Fruit fly (Drosophila melanogaster) whole organism, prepupa: Measurements from ENCODE around the gene Imp.

ENCODE experiments used
- CG11294 ChIP-seq: fragments of 200-800 bp; sonication (Bioruptor generic); IDR thresholded peaks from 2 replicates; pipeline ENCODE4 v1.3.6; 2022; ENCODE audit warnings: missing biosample characterization, missing genetic modification characterization
- CG11902 ChIP-seq: fragments of 200-800 bp; sonication (Bioruptor generic); optimal IDR thresholded peaks from 3 replicates; lab custom pipeline; 2016; ENCODE audit warnings: missing biosample characterization, missing genetic modification characterization
- CG3032 ChIP-seq: fragments of 200-800 bp; optimal IDR thresholded peaks from 2 replicates; lab custom pipeline; 2019; ENCODE audit warnings: missing biosample characterization, mild to moderate bottlenecking, missing genetic modification characterization, moderate library complexity
- CG31627 ChIP-seq: fragments of 200-800 bp; sonication (Bioruptor generic); optimal IDR thresholded peaks from 3 replicates; lab custom pipeline; 2016; ENCODE audit warnings: missing biosample characterization, missing genetic modification characterization
- CG32006 ChIP-seq: fragments of 200-800 bp; sonication (Bioruptor generic); optimal IDR thresholded peaks from 3 replicates; lab custom pipeline; 2017; ENCODE audit warnings: missing biosample characterization, mild to moderate bottlenecking, missing genetic modification characterization
- CG6163 ChIP-seq: fragments of 200-800 bp; sonication (Bioruptor generic); IDR thresholded peaks from 3 replicates; pipeline ENCODE4 v1.3.6; 2022; ENCODE audit warnings: missing biosample characterization, missing genetic modification characterization
- CG6276 ChIP-seq: fragments of 200-800 bp; sonication (Bioruptor generic); optimal IDR thresholded peaks from 2 replicates; lab custom pipeline; 2017; ENCODE audit warnings: missing biosample characterization, mild to moderate bottlenecking, missing genetic modification characterization
- CG7368 ChIP-seq: fragments of 200-800 bp; sonication (Bioruptor generic); optimal IDR thresholded peaks from 3 replicates; lab custom pipeline; 2016; ENCODE audit warnings: missing biosample characterization, missing genetic modification characterization
- CG8119 ChIP-seq: fragments of 200-800 bp; sonication (Bioruptor generic); IDR thresholded peaks from 3 replicates; pipeline ENCODE4 v1.3.6; 2022; ENCODE audit warnings: missing biosample characterization, missing genetic modification characterization
- CG8319 ChIP-seq: fragments of 200-800 bp; sonication (Bioruptor generic); optimal IDR thresholded peaks from 3 replicates; lab custom pipeline; 2016; ENCODE audit warnings: missing biosample characterization, missing genetic modification characterization
- CG8632 ChIP-seq: fragments of 200-800 bp; sonication (Bioruptor generic); optimal IDR thresholded peaks from 3 replicates; lab custom pipeline; 2016; ENCODE audit warnings: missing biosample characterization, missing genetic modification characterization
- Eip78C ChIP-seq: fragments of 200-800 bp; sonication (Bioruptor generic); peaks from one replicate; lab custom pipeline; 2016; ENCODE audit warnings: missing biosample characterization, missing genetic modification characterization
- Ets21C ChIP-seq: fragments of 200-800 bp; sonication (Bioruptor generic); optimal IDR thresholded peaks from 3 replicates; lab custom pipeline; 2016; ENCODE audit warnings: missing biosample characterization, missing genetic modification characterization
- Ets96B ChIP-seq: fragments of 200-800 bp; optimal IDR thresholded peaks from 2 replicates; lab custom pipeline; 2019; ENCODE audit warnings: missing biosample characterization, mild to moderate bottlenecking, missing genetic modification characterization, moderate library complexity
- Gug ChIP-seq: fragments of 200-800 bp; sonication (Bioruptor generic); IDR thresholded peaks from 2 replicates; pipeline ENCODE4 v1.3.6; 2022; ENCODE audit warnings: missing biosample characterization, missing genetic modification characterization
- Hr39 ChIP-seq: fragments of 200-800 bp; sonication (Bioruptor generic); optimal IDR thresholded peaks from 2 replicates; lab custom pipeline; 2016; ENCODE audit warnings: missing biosample characterization, missing genetic modification characterization
- Hr4 ChIP-seq: fragments of 200-800 bp; sonication (Bioruptor generic); optimal IDR thresholded peaks from 3 replicates; lab custom pipeline; 2016; ENCODE audit warnings: missing biosample characterization, missing genetic modification characterization
- Met ChIP-seq: fragments of 200-800 bp; sonication (Bioruptor generic); optimal IDR thresholded peaks from 3 replicates; lab custom pipeline; 2016; ENCODE audit warnings: missing biosample characterization, missing genetic modification characterization
- OdsH ChIP-seq: fragments of 200-800 bp; sonication (Bioruptor generic); optimal IDR thresholded peaks from 3 replicates; lab custom pipeline; 2016; ENCODE audit warnings: missing biosample characterization, missing genetic modification characterization
- Smox ChIP-seq: fragments of 200-800 bp; sonication (Bioruptor generic); optimal IDR thresholded peaks from 3 replicates; lab custom pipeline; 2016; ENCODE audit warnings: missing biosample characterization, missing genetic modification characterization
- achi ChIP-seq: fragments of 200-800 bp; sonication (Bioruptor generic); optimal IDR thresholded peaks from 3 replicates; lab custom pipeline; 2016; ENCODE audit warnings: missing biosample characterization, missing genetic modification characterization
- acj6 ChIP-seq: fragments of 200-800 bp; sonication (Bioruptor generic); optimal IDR thresholded peaks from 3 replicates; lab custom pipeline; 2016; ENCODE audit warnings: missing biosample characterization, missing genetic modification characterization
- cyc ChIP-seq: fragments of 200-800 bp; sonication (Bioruptor generic); optimal IDR thresholded peaks from 3 replicates; lab custom pipeline; 2016; ENCODE audit warnings: missing biosample characterization, missing genetic modification characterization
- eg ChIP-seq: fragments of 200-800 bp; sonication (Bioruptor generic); IDR thresholded peaks from 3 replicates; pipeline ENCODE4 v1.3.6; 2022; ENCODE audit warnings: missing biosample characterization, missing genetic modification characterization
- esn ChIP-seq: fragments of 200-800 bp; sonication (Bioruptor generic); optimal IDR thresholded peaks from 2 replicates; lab custom pipeline; 2016; ENCODE audit warnings: missing biosample characterization, mild to moderate bottlenecking, missing genetic modification characterization, moderate library complexity
- fd59A ChIP-seq: fragments of 200-800 bp; sonication (Bioruptor generic); optimal IDR thresholded peaks from 2 replicates; lab custom pipeline; 2017; ENCODE audit warnings: missing biosample characterization, mild to moderate bottlenecking, missing genetic modification characterization, missing genetic modification reagents
- fd85E ChIP-seq: fragments of 200-800 bp; sonication (Bioruptor generic); optimal IDR thresholded peaks from 3 replicates; lab custom pipeline; 2016; ENCODE audit warnings: missing biosample characterization, missing genetic modification characterization
- fkh ChIP-seq: fragments of 200-800 bp; sonication (Bioruptor generic); optimal IDR thresholded peaks from 3 replicates; lab custom pipeline; 2017; ENCODE audit warnings: missing biosample characterization, mild to moderate bottlenecking, missing genetic modification characterization, moderate library complexity
- lz ChIP-seq: fragments of 200-800 bp; sonication (Bioruptor generic); optimal IDR thresholded peaks from 3 replicates; lab custom pipeline; 2016; ENCODE audit warnings: missing biosample characterization, missing genetic modification characterization
- pdm3 ChIP-seq: fragments of 200-800 bp; sonication (Bioruptor generic); optimal IDR thresholded peaks from 3 replicates; lab custom pipeline; 2016; ENCODE audit warnings: missing biosample characterization, missing genetic modification characterization
- salr ChIP-seq, 2 experiments: fragments of 200-800 bp; sonication (Bioruptor generic); optimal IDR thresholded peaks; 3 replicates each; lab custom pipeline; 2016 to 2018; ENCODE audit warnings: missing biosample characterization in 2 of 2, missing genetic modification characterization in 2 of 2, mild to moderate bottlenecking in 1 of 2
- spab ChIP-seq: fragments of 200-800 bp; sonication (Bioruptor generic); optimal IDR thresholded peaks from 2 replicates; lab custom pipeline; 2017; ENCODE audit warnings: missing biosample characterization, mild to moderate bottlenecking, missing genetic modification characterization, missing genetic modification reagents
- topi ChIP-seq: fragments of 200-800 bp; sonication (Bioruptor generic); optimal IDR thresholded peaks from 3 replicates; lab custom pipeline; 2016; ENCODE audit warnings: missing biosample characterization, missing genetic modification characterization
- vri ChIP-seq: fragments of 200-800 bp; sonication (Bioruptor generic); optimal IDR thresholded peaks from 3 replicates; lab custom pipeline; 2016; ENCODE audit warnings: missing biosample characterization, mild to moderate bottlenecking, missing genetic modification characterization

Imp gene

DNA sequence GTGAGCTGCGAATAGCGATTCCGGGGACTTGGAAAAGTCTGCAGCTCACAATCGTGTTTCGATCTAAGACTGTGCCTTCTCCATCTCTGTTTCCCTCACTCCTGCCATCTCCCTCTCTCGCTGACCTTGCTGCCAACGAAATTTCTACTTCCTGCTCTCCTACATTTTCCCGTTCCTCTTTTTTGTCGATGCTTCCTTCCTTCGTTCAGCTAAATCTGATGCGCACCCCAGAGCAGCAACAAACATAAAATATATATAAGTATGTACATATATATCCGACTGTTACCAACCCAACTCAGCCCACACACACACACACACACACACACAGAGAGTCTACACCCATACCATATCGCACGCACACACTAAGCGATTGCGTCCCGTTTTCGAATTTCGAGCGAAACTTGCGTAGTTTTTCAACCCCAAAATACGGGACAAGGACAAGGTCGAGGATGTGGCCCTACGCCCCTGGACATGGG, at the start of gene Imp:
Imp (minus strand) TSS at position 51 of the 476 bp plus-strand sequence.
- TF ChIP-seq Met (GFP tag; lab: Kevin White, UChicago) = no peak

DNA sequence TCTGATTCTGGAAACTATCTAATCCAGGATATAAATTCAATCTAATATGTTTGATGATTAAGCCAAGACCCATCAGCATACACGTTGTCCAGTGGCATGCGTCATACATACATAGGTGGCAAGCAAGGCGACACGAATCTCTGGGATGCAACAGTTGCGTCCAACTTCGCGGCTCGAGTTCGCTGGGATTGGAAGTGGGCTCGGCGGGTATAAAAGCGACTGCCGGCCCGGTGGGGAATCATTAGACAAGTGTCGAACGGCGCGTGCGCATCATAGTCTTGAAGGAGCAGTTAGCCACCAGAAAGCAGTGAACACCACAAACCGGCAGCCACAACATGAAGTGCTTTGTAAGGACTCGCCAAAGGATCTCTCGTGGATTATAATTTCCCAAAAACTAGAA, 45.0 kb upstream of the Imp start, which contains the start of gene CG2157:
CG2157 (plus strand) TSS at position 240 of the 400 bp plus-strand sequence.
- TF ChIP-seq acj6 (GFP tag; lab: Kevin White, UChicago) (no peak), OdsH (GFP tag; lab: Kevin White, UChicago) (no peak), vri (GFP tag; lab: Kevin White, UChicago) (no peak)

DNA sequence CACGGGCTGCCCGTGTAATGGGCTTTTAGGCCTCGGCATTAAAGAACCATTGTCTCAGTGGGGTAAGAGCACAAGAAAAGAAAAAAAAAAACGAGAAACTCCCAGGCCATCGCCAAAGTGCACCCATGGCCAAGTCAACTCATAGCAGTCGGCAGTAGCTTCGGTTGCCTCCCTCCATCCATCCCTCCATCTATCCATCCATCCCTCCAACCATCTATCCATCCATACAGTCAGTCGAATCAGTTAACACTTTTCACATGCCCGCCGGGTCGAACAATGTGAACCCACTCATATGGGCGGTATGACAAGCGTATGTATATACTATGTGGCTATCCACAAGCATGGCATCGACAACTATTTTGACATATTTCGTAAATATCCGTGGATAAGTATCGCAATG, 43.6 kb upstream of the Imp start:
- TF ChIP-seq esn = no peak
- no peak for TF ChIP-seq CG11294 (GFP tag; lab: Robert Waterston, UW)
- no peak for TF ChIP-seq CG6276

DNA sequence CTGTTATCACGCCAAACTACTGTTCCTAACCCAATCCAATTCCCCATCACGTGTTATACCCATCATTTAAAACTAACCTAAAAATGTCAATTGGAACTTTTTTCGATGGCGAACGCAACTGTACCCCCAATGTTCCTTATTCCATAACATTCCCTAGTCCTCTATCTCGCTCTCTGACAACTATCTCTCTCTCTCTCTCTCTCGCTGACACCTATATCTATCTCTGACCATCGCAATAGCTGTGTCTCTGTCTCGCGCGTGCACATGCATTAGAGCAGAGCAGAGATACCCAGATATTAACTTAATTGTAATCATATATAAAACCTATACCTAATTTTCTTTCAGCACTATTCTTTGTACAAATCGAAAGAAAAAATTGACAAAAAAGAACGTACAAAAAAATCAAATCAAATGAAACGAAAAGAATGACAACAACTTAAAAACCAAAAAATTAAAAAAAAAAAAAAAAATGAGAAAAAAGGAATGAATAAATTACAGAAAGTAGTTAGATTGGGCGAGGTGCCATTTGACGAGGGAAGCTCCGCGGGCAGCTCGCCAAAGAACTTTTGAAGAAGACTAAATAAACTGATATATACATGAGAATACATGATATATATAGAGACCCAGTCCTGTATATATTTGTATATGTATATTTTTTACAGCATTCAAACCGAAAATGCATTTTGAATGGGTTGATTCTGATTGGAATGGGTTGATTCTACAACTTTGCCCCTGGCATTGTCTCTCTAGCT, 41.7 kb upstream of the Imp start:
- TF ChIP-seq salr (GFP tag; optimal IDR thresholded peaks at IDR 0.05; lab: Kevin White, UChicago) (no peak), CG6163 (GFP tag; lab: Robert Waterston, UW) (no peak), esn (no peak), pdm3 (GFP tag; lab: Kevin White, UChicago) (no peak)
- TF ChIP-seq, all 60 proteins: peak for 0

DNA sequence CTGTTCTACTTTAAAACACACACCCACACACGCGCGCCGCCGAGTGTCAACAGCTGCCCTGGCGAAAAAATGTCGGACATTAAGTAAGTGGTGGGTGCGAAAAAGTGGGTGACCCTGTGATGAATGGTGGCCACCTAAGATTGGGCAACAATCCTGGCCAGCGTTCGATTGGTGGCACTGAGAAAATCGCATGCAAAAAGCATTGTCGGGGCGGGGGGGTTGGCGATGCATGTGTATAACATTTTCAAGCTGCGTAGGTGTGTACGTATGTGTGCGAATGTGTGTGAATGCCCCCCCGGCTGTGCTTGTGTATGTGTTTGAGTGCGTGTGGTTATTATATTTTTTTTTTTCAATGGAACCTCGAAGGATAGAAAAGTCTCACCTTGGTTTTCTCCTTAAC, 33.8 kb upstream of the Imp start:
- TF ChIP-seq achi (GFP tag; lab: Kevin White, UChicago) (no peak), CG7368 (GFP tag; lab: Kevin White, UChicago) (no peak), CG8119 (GFP tag; lab: Robert Waterston, UW) (no peak), CG3032 (tag; lab: Kevin White, UChicago) (no peak), Ets96B (tag; lab: Kevin White, UChicago) (no peak), CG6163 (GFP tag; lab: Robert Waterston, UW) (no peak), fkh (no peak), acj6 (GFP tag; lab: Kevin White, UChicago) (no peak), lz (no peak), CG32006 (GFP tag; lab: Kevin White, UChicago) (no peak), Eip78C (GFP tag; lab: Kevin White, UChicago) (no peak), Smox (GFP tag; lab: Kevin White, UChicago) (no peak), CG8319 (GFP tag; lab: Kevin White, UChicago) (no peak), OdsH (GFP tag; lab: Kevin White, UChicago) (no peak), Hr4 (GFP tag; lab: Kevin White, UChicago) (no peak), Hr39 (no peak), fd85E (GFP tag; lab: Kevin White, UChicago) (no peak), CG8632 (no peak), spab (GFP tag; lab: Kevin White, UChicago) (no peak)

DNA sequence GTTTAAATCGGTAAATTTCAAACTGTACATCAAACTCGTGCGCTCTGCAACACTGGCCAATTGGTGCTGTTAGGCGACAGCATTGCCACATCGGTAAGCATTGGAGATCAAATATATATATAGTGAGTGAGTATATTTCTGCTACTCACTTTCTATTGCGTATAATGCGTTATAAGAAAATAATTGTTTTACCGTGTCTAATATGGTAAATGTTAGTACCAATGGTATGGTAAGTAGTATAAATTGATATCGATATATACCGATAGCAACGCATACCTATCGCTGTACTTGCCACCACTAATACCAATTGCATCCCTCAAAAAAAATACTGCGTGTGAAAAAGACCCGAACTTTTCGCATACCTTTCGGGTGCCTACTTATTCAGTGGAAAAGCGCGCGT, 33.3 kb upstream of the Imp start, which contains the start of the genes sofe and CG2186:
sofe (minus strand) TSS at position 38 of the 400 bp plus-strand sequence.
CG2186 (plus strand) TSS at position 280 of the 400 bp plus-strand sequence.
- TF ChIP-seq lz (peak; percentile 56), CG11902 (no peak), CG3032 (tag; lab: Kevin White, UChicago) (peak; percentile 31), Ets96B (tag; lab: Kevin White, UChicago) (peak; percentile 15), Ets21C (GFP tag; lab: Kevin White, UChicago) (peak; percentile 40), Smox (GFP tag; lab: Kevin White, UChicago) (peak; percentile 43), Eip78C (GFP tag; lab: Kevin White, UChicago) (peak; percentile 69), fd59A (GFP tag; lab: Kevin White, UChicago) (no peak), Hr39 (peak; percentile 47), Gug (GFP tag; lab: Robert Waterston, UW) (peak; percentile 34; the same call in 1 of the 2 replicates), CG32006 (GFP tag; lab: Kevin White, UChicago) (no peak), esn (peak; percentile 43), cyc (GFP tag; lab: Kevin White, UChicago) (peak; percentile 52), eg (GFP tag; lab: Robert Waterston, UW) (peak; percentile 37; the same call in 1 of the 3 replicates), CG31627 (GFP tag; lab: Kevin White, UChicago) (peak; percentile 53), acj6 (GFP tag; lab: Kevin White, UChicago) (no peak), CG6163 (GFP tag; lab: Robert Waterston, UW) (0 out of 3 replicates have a peak, but pooled peaks have one; percentile 15), topi (GFP tag; lab: Kevin White, UChicago) (peak; percentile 33), achi (GFP tag; lab: Kevin White, UChicago) (no peak)
